Fruit fly (Drosophila melanogaster): ENCODE measurements around the gene CG12237.

DNA sequence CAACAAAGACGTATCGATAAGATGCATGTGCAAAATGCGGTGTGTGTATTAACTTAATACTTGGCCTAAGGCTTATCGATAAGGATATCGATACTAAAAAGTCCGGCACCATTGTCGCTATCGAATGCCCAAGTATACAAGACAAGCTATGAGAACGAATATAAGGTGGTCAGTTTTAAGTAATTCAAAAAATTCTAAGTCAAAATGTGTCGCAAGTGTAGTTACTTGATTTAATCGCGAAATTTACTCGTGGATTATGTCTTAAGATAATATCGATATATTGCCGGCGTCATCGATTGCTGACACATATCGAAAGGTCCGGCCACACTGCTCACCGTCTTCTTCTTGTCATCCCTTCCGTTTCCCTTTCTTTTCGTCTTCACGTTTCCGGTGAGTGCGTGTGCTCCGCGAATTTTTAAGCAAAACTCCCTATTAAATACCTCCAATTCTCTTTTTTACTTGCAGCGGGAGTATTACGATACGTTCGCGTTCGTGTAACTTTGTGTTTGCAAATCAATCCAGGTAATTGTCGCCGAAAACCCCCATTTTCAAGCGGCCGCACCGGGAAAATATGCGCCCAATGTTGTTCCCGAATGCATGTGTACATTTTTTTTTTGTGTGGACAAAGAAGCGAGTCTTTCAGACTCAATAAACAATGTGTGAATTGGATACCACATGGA, 44.8 kb downstream of the CG12237 start, which contains the start of gene RpS10b:
- TF ChIP-seq Dll (optimal IDR thresholded peaks at IDR 0.05) (no peak), usp (GFP tag; optimal IDR thresholded peaks at IDR 0.05) (no peak), pan (optimal IDR thresholded peaks at IDR 0.05) (no peak), psq (optimal IDR thresholded peaks at IDR 0.05) (no peak), EcR (GFP tag; optimal IDR thresholded peaks at IDR 0.05) (no peak), CG8478 (optimal IDR thresholded peaks at IDR 0.05) (no peak)
